Worm (Caenorhabditis elegans): ENCODE results near the gene T02B11.8.

The T02B11.8 gene

DNA sequence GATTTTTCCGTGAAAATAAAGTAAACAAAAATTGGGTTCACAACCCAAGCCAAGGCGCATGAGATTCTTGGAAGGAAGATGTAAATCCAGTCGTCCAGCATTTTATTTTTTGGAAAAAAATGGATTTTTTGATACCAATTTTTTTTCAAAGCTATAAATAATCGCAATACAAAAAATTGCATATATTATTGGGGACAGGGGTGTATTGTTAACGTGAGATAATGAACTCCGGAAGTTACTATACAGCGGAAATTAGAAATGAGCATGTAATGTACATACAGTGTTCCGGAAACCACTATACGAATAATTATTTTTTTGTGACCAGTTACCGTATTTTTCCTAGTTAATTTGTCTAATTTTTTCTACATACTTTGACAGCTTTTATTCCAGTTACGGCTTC is 5.9 kb upstream of the T02B11.8 start, which contains the start of gene srj-38:
Gene srj-38 (minus strand): TSS at position 101 of the 400 bp plus-strand sequence.
- TF ChIP-seq mef-2 (tag; optimal IDR thresholded peaks at IDR 0.05), result no peak
- no peak for TF ChIP-seq C04F5.9 (tag; optimal IDR thresholded peaks at IDR 0.05)
- no peak for TF ChIP-seq aly-2 (tag; optimal IDR thresholded peaks at IDR 0.05)
- TF ChIP-seq sox-4 (tag; optimal IDR thresholded peaks at IDR 0.05), result no peak
- no peak for TF ChIP-seq unc-86 (tag; optimal IDR thresholded peaks at IDR 0.05)
- TF ChIP-seq lsy-2 (tag; optimal IDR thresholded peaks at IDR 0.05), result no peak
- no peak for TF ChIP-seq ama-1 (optimal IDR thresholded peaks at IDR 0.05)

DNA sequence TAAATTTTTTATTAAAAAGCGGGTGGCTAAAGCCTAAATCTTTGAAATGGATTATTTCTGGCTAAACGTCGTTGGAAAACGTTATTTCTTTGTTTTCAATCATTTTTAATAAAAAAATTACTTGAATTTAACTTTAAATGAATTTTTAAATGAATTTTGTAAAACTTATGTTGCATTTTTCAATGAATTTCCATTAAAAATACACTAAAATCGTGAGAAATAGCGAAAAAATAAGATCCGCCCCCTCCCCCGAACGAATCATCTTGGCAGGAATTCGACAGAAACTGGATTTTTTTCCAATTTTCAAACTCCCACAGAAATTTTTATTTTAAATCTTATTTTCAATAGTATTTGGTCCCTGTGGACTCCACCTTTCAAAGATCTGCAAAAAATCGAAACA is 704 bp upstream of the T02B11.8 start, which contains the start of gene srg-53:
Gene srg-53 (plus strand): TSS at position 301 of the 400 bp plus-strand sequence.
- no peak for TF ChIP-seq F16B12.6 (tag; optimal IDR thresholded peaks at IDR 0.05)
- no peak for TF ChIP-seq nhr-19 (GFP tag; conservative IDR thresholded peaks at IDR 0.05)
- no peak for TF ChIP-seq vab-15 (tag; optimal IDR thresholded peaks at IDR 0.05)
- TF ChIP-seq nhr-47 (tag; optimal IDR thresholded peaks at IDR 0.05), result no peak
- no peak for TF ChIP-seq hlh-4 (tag; optimal IDR thresholded peaks at IDR 0.05)
- no peak for TF ChIP-seq ceh-63 (GFP tag; optimal IDR thresholded peaks at IDR 0.05)
- TF ChIP-seq dpl-1 (GFP tag; optimal IDR thresholded peaks at IDR 0.05), result no peak
- TF ChIP-seq dsc-1 (tag; optimal IDR thresholded peaks at IDR 0.05), result no peak
- TF ChIP-seq unc-130 (tag; optimal IDR thresholded peaks at IDR 0.05), result no peak
- no peak for TF ChIP-seq ceh-82 (tag; optimal IDR thresholded peaks at IDR 0.05)
- TF ChIP-seq sptf-1 (tag; optimal IDR thresholded peaks at IDR 0.05), result no peak
- TF ChIP-seq ets-5 (GFP tag; IDR thresholded peaks at IDR 0.05), result no peak
- TF ChIP-seq ces-1 (GFP tag; optimal IDR thresholded peaks at IDR 0.05), result no peak

DNA sequence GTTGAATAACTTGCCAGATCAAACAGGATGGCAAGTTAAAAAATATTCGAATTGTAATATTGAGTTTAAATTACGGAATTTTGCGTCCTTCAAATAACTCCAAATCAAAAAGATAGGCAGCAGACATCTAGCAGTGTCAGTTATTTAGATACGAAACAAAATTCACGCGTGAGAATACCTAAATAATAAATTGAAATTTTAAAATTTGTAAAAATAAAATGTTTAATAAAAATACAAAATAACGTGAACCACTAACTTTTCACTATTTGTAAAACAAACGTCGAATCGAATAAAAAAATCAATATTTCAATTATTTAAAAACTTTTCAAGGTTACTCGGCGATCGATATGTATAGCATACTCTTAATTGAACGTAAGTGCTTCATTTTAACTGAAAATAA is 2.5 kb downstream of the T02B11.8 start, which contains the start of gene T02B11.9:
Gene T02B11.9 (plus strand): TSS at position 301 of the 400 bp plus-strand sequence.
- TF ChIP-seq zag-1 (tag; optimal IDR thresholded peaks at IDR 0.05), result no peak
- no peak for TF ChIP-seq C04F5.9 (tag; optimal IDR thresholded peaks at IDR 0.05)
- no peak for TF ChIP-seq ceh-88 (GFP tag; IDR thresholded peaks at IDR 0.05)
- no peak for TF ChIP-seq F16B12.6 (tag; optimal IDR thresholded peaks at IDR 0.05)
- no peak for TF ChIP-seq nhr-85 (tag)
- no peak for TF ChIP-seq nhr-84 (tag; optimal IDR thresholded peaks at IDR 0.05)
- TF ChIP-seq unc-86 (tag; optimal IDR thresholded peaks at IDR 0.05), result no peak
- TF ChIP-seq hlh-4 (tag; optimal IDR thresholded peaks at IDR 0.05), result no peak
- no peak for TF ChIP-seq skn-1 (tag; optimal IDR thresholded peaks at IDR 0.05)
- no peak for TF ChIP-seq nhr-76 (tag; optimal IDR thresholded peaks at IDR 0.05)

ce11 chrV:871029-871428 is 7.4 kb downstream of the T02B11.8 start, which contains the start of gene T02B11.4:
T02B11.4 (minus strand) TSS chrV:871129.
- TF ChIP-seq fkh-8 (tag; optimal IDR thresholded peaks at IDR 0.05) (no peak), pax-3 (tag; optimal IDR thresholded peaks at IDR 0.05) (no peak), hpl-2 (GFP tag; optimal IDR thresholded peaks at IDR 0.05) (no peak), skn-1 (tag; optimal IDR thresholded peaks at IDR 0.05) (no peak), jun-1 (tag; optimal IDR thresholded peaks at IDR 0.05) (no peak)

DNA sequence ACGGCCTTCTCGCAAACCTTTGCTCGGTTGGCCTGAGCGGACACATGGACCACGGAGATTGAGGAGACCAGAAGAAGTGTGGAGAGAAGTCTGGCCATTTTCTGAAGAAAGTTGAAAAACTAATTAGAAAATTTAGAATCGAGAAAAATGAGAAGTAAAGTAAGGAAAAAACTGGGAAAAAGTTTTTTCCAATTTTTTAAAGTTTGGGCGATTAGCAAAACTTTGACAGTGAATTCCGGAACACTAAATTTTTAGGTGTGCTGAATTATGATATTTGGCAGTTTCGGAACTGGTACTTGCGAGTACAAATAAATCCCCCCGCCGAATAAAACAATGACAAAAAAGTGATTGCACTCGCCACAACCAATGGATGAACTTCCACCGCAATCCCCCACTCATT is 11.7 kb downstream of the T02B11.8 start, which contains the start of gene T02B11.3:
Gene T02B11.3 (minus strand): TSS at position 101 of the 400 bp plus-strand sequence.
- no peak for TF ChIP-seq efl-1 (optimal IDR thresholded peaks at IDR 0.05)
- no peak for TF ChIP-seq efl-1 (GFP tag; optimal IDR thresholded peaks at IDR 0.05 in 1 of 2)
- no peak for TF ChIP-seq mef-2 (tag; optimal IDR thresholded peaks at IDR 0.05)
- TF ChIP-seq tlp-1 (tag; optimal IDR thresholded peaks at IDR 0.05), result no peak
- no peak for TF ChIP-seq ztf-11 (tag; optimal IDR thresholded peaks at IDR 0.05)
- no peak for TF ChIP-seq nhr-12 (tag; optimal IDR thresholded peaks at IDR 0.05)
- TF ChIP-seq fos-1 (tag; optimal IDR thresholded peaks at IDR 0.05), result no peak
